Fruit fly (Drosophila melanogaster) whole organism, wandering third instar larva: ENCODE data around the gene Klp61F.

ENCODE experiments used
- Abd-B ChIP-seq: fragments of >200 bp; optimal IDR thresholded peaks from 2 replicates; lab custom pipeline; 2017; ENCODE audit warnings: missing biosample characterization, missing genetic modification characterization
- dl ChIP-seq, 2 experiments: fragments of 175-275, 200-275 bp in 1 of 2; fragments of 200-275 bp in 1 of 2; sonication (Bioruptor generic); optimal IDR thresholded peaks; lab custom pipeline; 2018; ENCODE audit warnings: mild to moderate bottlenecking in 2 of 2, missing biosample characterization in 2 of 2, missing genetic modification characterization in 2 of 2, moderate library complexity in 2 of 2; ENCODE audit not compliant: partially characterized antibody in 2 of 2, insufficient read depth in 1 of 2
- ey ChIP-seq: fragments of 200-800 bp; sonication (Bioruptor generic); optimal IDR thresholded peaks from 2 replicates; lab custom pipeline; 2016; ENCODE audit warnings: missing biosample characterization, missing genetic modification characterization
- lola ChIP-seq: fragments of >200 bp; optimal IDR thresholded peaks from 2 replicates; lab custom pipeline; 2017; ENCODE audit warnings: missing biosample characterization, missing genetic modification characterization
- pan ChIP-seq: fragments of >200 bp; optimal IDR thresholded peaks from 2 replicates; lab custom pipeline; 2017
- psq ChIP-seq: fragments of 200-800 bp; sonication (Bioruptor generic); optimal IDR thresholded peaks from 3 replicates; lab custom pipeline; 2017; ENCODE audit warnings: missing biosample characterization, mild to moderate bottlenecking, missing genetic modification characterization, moderate library complexity

- no peak for TF ChIP-seq psq
- no peak for TF ChIP-seq ey (GFP tag; lab: Kevin White, UChicago)
- TF ChIP-seq Abd-B = no peak
- TF ChIP-seq dl (GFP tag; optimal IDR thresholded peaks at IDR 0.05; lab: Kevin White, UChicago; ENCODE audit: insufficient read depth in 1 of 2, partially characterized antibody in 2 of 2) = no peak
- no peak for TF ChIP-seq lola (GFP tag; lab: Kevin White, UChicago)
- no peak for TF ChIP-seq pan (lab: Kevin White, UChicago)
Measured at dm6 chr3L:1275767-1276166, 30.1 kb upstream of the Klp61F start, which contains the start of gene CG32333.
